Fruit fly (Drosophila melanogaster) whole organism, prepupa: ENCODE measurements around the gene CG5888.

ENCODE experiments used
- Blimp-1 ChIP-seq: fragments of 200-800 bp; sonication (Bioruptor generic); optimal IDR thresholded peaks from 3 replicates; lab custom pipeline; 2017; ENCODE audit warnings: missing biosample characterization, missing genetic modification characterization, mild to moderate bottlenecking, moderate library complexity, missing genetic modification reagents
- CG10631 ChIP-seq: fragments of 200-800 bp; sonication (Bioruptor generic); optimal IDR thresholded peaks from 2 replicates; lab custom pipeline; 2016; ENCODE audit warnings: missing biosample characterization, missing genetic modification characterization
- CG10669 ChIP-seq: fragments of 200-800 bp; sonication (Bioruptor generic); optimal IDR thresholded peaks from 3 replicates; lab custom pipeline; 2018; ENCODE audit warnings: missing biosample characterization, mild to moderate bottlenecking, missing genetic modification characterization, moderate library complexity
- CG11294 ChIP-seq: fragments of 200-800 bp; sonication (Bioruptor generic); IDR thresholded peaks from 2 replicates; pipeline ENCODE4 v1.3.6; 2022; ENCODE audit warnings: missing biosample characterization, missing genetic modification characterization
- CG11762 ChIP-seq: fragments of 200-800 bp; sonication (Bioruptor generic); optimal IDR thresholded peaks from 3 replicates; lab custom pipeline; 2016; ENCODE audit warnings: missing biosample characterization, missing genetic modification characterization; ENCODE audit not compliant: insufficient read depth
- CG11902 ChIP-seq: fragments of 200-800 bp; sonication (Bioruptor generic); optimal IDR thresholded peaks from 3 replicates; lab custom pipeline; 2016; ENCODE audit warnings: missing biosample characterization, missing genetic modification characterization
- CG1621 ChIP-seq: fragments of 200-800 bp; sonication (Bioruptor generic); optimal IDR thresholded peaks from 3 replicates; lab custom pipeline; 2018; ENCODE audit warnings: missing biosample characterization, mild to moderate bottlenecking, missing genetic modification characterization
- CG3032 ChIP-seq: fragments of 200-800 bp; optimal IDR thresholded peaks from 2 replicates; lab custom pipeline; 2019; ENCODE audit warnings: missing biosample characterization, mild to moderate bottlenecking, missing genetic modification characterization, moderate library complexity
- CG31627 ChIP-seq: fragments of 200-800 bp; sonication (Bioruptor generic); optimal IDR thresholded peaks from 3 replicates; lab custom pipeline; 2016; ENCODE audit warnings: missing biosample characterization, missing genetic modification characterization
- CG32006 ChIP-seq: fragments of 200-800 bp; sonication (Bioruptor generic); optimal IDR thresholded peaks from 3 replicates; lab custom pipeline; 2017; ENCODE audit warnings: missing biosample characterization, mild to moderate bottlenecking, missing genetic modification characterization
- CG34406 ChIP-seq: fragments of 200-800 bp; sonication (Bioruptor generic); optimal IDR thresholded peaks from 3 replicates; lab custom pipeline; 2016; ENCODE audit warnings: missing biosample characterization, missing genetic modification characterization
- CG4318 ChIP-seq: fragments of 200-800 bp; sonication (Bioruptor generic); optimal IDR thresholded peaks from 3 replicates; lab custom pipeline; 2017; ENCODE audit warnings: missing biosample characterization, mild to moderate bottlenecking, missing genetic modification characterization
- CG6163 ChIP-seq: fragments of 200-800 bp; sonication (Bioruptor generic); IDR thresholded peaks from 3 replicates; pipeline ENCODE4 v1.3.6; 2022; ENCODE audit warnings: missing biosample characterization, missing genetic modification characterization
- CG6276 ChIP-seq: fragments of 200-800 bp; sonication (Bioruptor generic); optimal IDR thresholded peaks from 2 replicates; lab custom pipeline; 2017; ENCODE audit warnings: missing biosample characterization, mild to moderate bottlenecking, missing genetic modification characterization
- CG6792 ChIP-seq: fragments of 200-800 bp; sonication (Bioruptor generic); optimal IDR thresholded peaks from 3 replicates; lab custom pipeline; 2016; ENCODE audit warnings: missing biosample characterization, missing genetic modification characterization
- CG6808 ChIP-seq: fragments of 200-800 bp; sonication (Bioruptor generic); optimal IDR thresholded peaks from 3 replicates; lab custom pipeline; 2017; ENCODE audit warnings: missing biosample characterization, missing genetic modification characterization, mild to moderate bottlenecking, moderate library complexity, missing genetic modification reagents
- CG6854 ChIP-seq: fragments of 200-800 bp; sonication (Bioruptor generic); optimal IDR thresholded peaks from 2 replicates; lab custom pipeline; 2017; ENCODE audit warnings: missing biosample characterization, mild to moderate bottlenecking, missing genetic modification characterization
- CG7368 ChIP-seq: fragments of 200-800 bp; sonication (Bioruptor generic); optimal IDR thresholded peaks from 3 replicates; lab custom pipeline; 2016; ENCODE audit warnings: missing biosample characterization, missing genetic modification characterization
- CG8119 ChIP-seq: fragments of 200-800 bp; sonication (Bioruptor generic); IDR thresholded peaks from 3 replicates; pipeline ENCODE4 v1.3.6; 2022; ENCODE audit warnings: missing biosample characterization, missing genetic modification characterization
- Eip75B ChIP-seq: fragments of 200-800 bp; sonication (Bioruptor generic); optimal IDR thresholded peaks from 3 replicates; lab custom pipeline; 2016; ENCODE audit warnings: missing biosample characterization, missing genetic modification characterization
- Eip78C ChIP-seq: fragments of 200-800 bp; sonication (Bioruptor generic); peaks from one replicate; lab custom pipeline; 2016; ENCODE audit warnings: missing biosample characterization, missing genetic modification characterization
- Eip93F ChIP-seq: fragments of 200-800 bp; sonication (Bioruptor generic); optimal IDR thresholded peaks from 2 replicates; lab custom pipeline; 2016; ENCODE audit warnings: missing biosample characterization, mild to moderate bottlenecking, missing genetic modification characterization
- Ets21C ChIP-seq: fragments of 200-800 bp; sonication (Bioruptor generic); optimal IDR thresholded peaks from 3 replicates; lab custom pipeline; 2016; ENCODE audit warnings: missing biosample characterization, missing genetic modification characterization
- Ets96B ChIP-seq: fragments of 200-800 bp; optimal IDR thresholded peaks from 2 replicates; lab custom pipeline; 2019; ENCODE audit warnings: missing biosample characterization, mild to moderate bottlenecking, missing genetic modification characterization, moderate library complexity
- Gug ChIP-seq: fragments of 200-800 bp; sonication (Bioruptor generic); IDR thresholded peaks from 2 replicates; pipeline ENCODE4 v1.3.6; 2022; ENCODE audit warnings: missing biosample characterization, missing genetic modification characterization
- Hr38 ChIP-seq: sonication (Bioruptor generic); optimal IDR thresholded peaks from 2 replicates; lab custom pipeline; 2016; ENCODE audit warnings: missing biosample characterization, missing genetic modification characterization
- Hr39 ChIP-seq: fragments of 200-800 bp; sonication (Bioruptor generic); optimal IDR thresholded peaks from 2 replicates; lab custom pipeline; 2016; ENCODE audit warnings: missing biosample characterization, missing genetic modification characterization
- Hr4 ChIP-seq: fragments of 200-800 bp; sonication (Bioruptor generic); optimal IDR thresholded peaks from 3 replicates; lab custom pipeline; 2016; ENCODE audit warnings: missing biosample characterization, missing genetic modification characterization
- Lpt ChIP-seq: fragments of 200-800 bp; sonication (Bioruptor generic); optimal IDR thresholded peaks from 3 replicates; lab custom pipeline; 2016; ENCODE audit warnings: missing biosample characterization, missing genetic modification characterization
- Met ChIP-seq: fragments of 200-800 bp; sonication (Bioruptor generic); optimal IDR thresholded peaks from 3 replicates; lab custom pipeline; 2016; ENCODE audit warnings: missing biosample characterization, missing genetic modification characterization
- OdsH ChIP-seq: fragments of 200-800 bp; sonication (Bioruptor generic); optimal IDR thresholded peaks from 3 replicates; lab custom pipeline; 2016; ENCODE audit warnings: missing biosample characterization, missing genetic modification characterization
- Smox ChIP-seq: fragments of 200-800 bp; sonication (Bioruptor generic); optimal IDR thresholded peaks from 3 replicates; lab custom pipeline; 2016; ENCODE audit warnings: missing biosample characterization, missing genetic modification characterization
- Sox14 ChIP-seq: fragments of 200-800 bp; sonication (Bioruptor generic); optimal IDR thresholded peaks from 3 replicates; lab custom pipeline; 2016; ENCODE audit warnings: missing biosample characterization, missing genetic modification characterization
- Sox15 ChIP-seq: fragments of 200-800 bp; sonication (Bioruptor generic); optimal IDR thresholded peaks from 3 replicates; lab custom pipeline; 2016; ENCODE audit warnings: missing biosample characterization, missing genetic modification characterization
- achi ChIP-seq: fragments of 200-800 bp; sonication (Bioruptor generic); optimal IDR thresholded peaks from 3 replicates; lab custom pipeline; 2016; ENCODE audit warnings: missing biosample characterization, missing genetic modification characterization
- acj6 ChIP-seq: fragments of 200-800 bp; sonication (Bioruptor generic); optimal IDR thresholded peaks from 3 replicates; lab custom pipeline; 2016; ENCODE audit warnings: missing biosample characterization, missing genetic modification characterization
- cyc ChIP-seq: fragments of 200-800 bp; sonication (Bioruptor generic); optimal IDR thresholded peaks from 3 replicates; lab custom pipeline; 2016; ENCODE audit warnings: missing biosample characterization, missing genetic modification characterization
- dac ChIP-seq: fragments of 200-800 bp; sonication (Bioruptor generic); optimal IDR thresholded peaks from 2 replicates; lab custom pipeline; 2017; ENCODE audit warnings: missing biosample characterization, mild to moderate bottlenecking, missing genetic modification characterization
- dsx ChIP-seq: fragments of 200-800 bp; optimal IDR thresholded peaks from 3 replicates; lab custom pipeline; 2019; ENCODE audit warnings: missing biosample characterization, mild to moderate bottlenecking, missing genetic modification characterization, moderate library complexity; ENCODE audit not compliant: poor library complexity, severe bottlenecking
- eg ChIP-seq: fragments of 200-800 bp; sonication (Bioruptor generic); IDR thresholded peaks from 3 replicates; pipeline ENCODE4 v1.3.6; 2022; ENCODE audit warnings: missing biosample characterization, missing genetic modification characterization
- fd85E ChIP-seq: fragments of 200-800 bp; sonication (Bioruptor generic); optimal IDR thresholded peaks from 3 replicates; lab custom pipeline; 2016; ENCODE audit warnings: missing biosample characterization, missing genetic modification characterization
- fkh ChIP-seq: fragments of 200-800 bp; sonication (Bioruptor generic); optimal IDR thresholded peaks from 3 replicates; lab custom pipeline; 2017; ENCODE audit warnings: missing biosample characterization, mild to moderate bottlenecking, missing genetic modification characterization, moderate library complexity
- lz ChIP-seq: fragments of 200-800 bp; sonication (Bioruptor generic); optimal IDR thresholded peaks from 3 replicates; lab custom pipeline; 2016; ENCODE audit warnings: missing biosample characterization, missing genetic modification characterization
- net ChIP-seq: fragments of 200-800 bp; sonication (Bioruptor generic); optimal IDR thresholded peaks from 3 replicates; lab custom pipeline; 2016; ENCODE audit warnings: missing biosample characterization, missing genetic modification characterization
- pdm3 ChIP-seq: fragments of 200-800 bp; sonication (Bioruptor generic); optimal IDR thresholded peaks from 3 replicates; lab custom pipeline; 2016; ENCODE audit warnings: missing biosample characterization, missing genetic modification characterization
- salr ChIP-seq, 2 experiments: fragments of 200-800 bp; sonication (Bioruptor generic); optimal IDR thresholded peaks; 3 replicates each; lab custom pipeline; 2016 to 2018; ENCODE audit warnings: missing biosample characterization in 2 of 2, missing genetic modification characterization in 2 of 2, mild to moderate bottlenecking in 1 of 2
- spab ChIP-seq: fragments of 200-800 bp; sonication (Bioruptor generic); optimal IDR thresholded peaks from 2 replicates; lab custom pipeline; 2017; ENCODE audit warnings: missing biosample characterization, mild to moderate bottlenecking, missing genetic modification characterization, missing genetic modification reagents
- ss ChIP-seq, 2 experiments: fragments of 200-800 bp; sonication (Bioruptor generic); optimal IDR thresholded peaks; 2 replicates in 1 of 2; 3 replicates in 1 of 2; lab custom pipeline; 2017 to 2018; ENCODE audit warnings: mild to moderate bottlenecking in 2 of 2, missing biosample characterization in 2 of 2, missing genetic modification characterization in 2 of 2, moderate library complexity in 1 of 2
- svp ChIP-seq: fragments of 200-800 bp; sonication (Bioruptor generic); peaks from one replicate; lab custom pipeline; 2016; ENCODE audit warnings: missing biosample characterization, missing genetic modification characterization
- topi ChIP-seq: fragments of 200-800 bp; sonication (Bioruptor generic); optimal IDR thresholded peaks from 3 replicates; lab custom pipeline; 2016; ENCODE audit warnings: missing biosample characterization, missing genetic modification characterization

Gene CG5888

DNA sequence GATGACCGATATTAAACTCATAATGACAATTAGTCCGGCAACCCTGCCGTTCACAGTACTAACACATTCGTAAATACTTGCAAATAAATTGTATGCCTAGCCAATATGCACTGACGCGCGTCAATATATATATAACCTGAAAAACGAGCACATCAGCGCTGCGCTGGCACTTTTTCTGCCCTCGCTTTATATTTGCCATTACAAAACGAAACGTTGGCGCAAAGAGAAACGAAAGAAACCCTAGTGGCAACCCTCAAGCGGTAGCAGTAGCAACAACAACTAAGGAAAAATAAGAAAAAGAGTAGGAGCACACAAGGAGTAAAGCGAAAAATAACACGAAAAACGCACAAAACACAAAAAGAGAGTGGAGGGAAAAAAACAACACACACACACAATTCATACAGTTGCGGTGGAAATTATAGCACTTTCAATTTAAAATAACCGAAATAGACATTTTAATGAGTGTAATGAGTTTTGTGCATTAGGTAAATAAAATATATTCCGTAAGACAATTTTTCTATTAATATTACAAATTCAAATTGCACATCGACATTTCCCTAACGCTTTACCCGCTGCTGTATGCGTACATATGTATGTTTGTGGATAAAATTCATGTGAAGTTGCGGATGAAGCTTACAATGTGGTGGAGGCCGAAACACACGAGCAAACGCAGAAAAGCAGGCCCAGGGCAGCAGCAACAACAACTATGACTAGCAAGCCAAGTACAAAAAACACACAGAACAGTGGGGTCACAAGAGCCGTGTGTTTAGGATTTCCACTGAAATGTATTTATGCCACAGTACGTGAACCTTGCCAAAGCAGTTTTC lies 97.3 kb downstream of the CG5888 start:
- TF ChIP-seq dsx (GFP tag; lab: Kevin White, UChicago) (peak; percentile 99), salr (GFP tag; optimal IDR thresholded peaks at IDR 0.05; lab: Kevin White, UChicago) (peak; percentile 98 to 99), Blimp-1 (peak; percentile 96), Met (GFP tag; lab: Kevin White, UChicago) (peak; percentile 99), Sox15 (peak; percentile 97), pdm3 (peak; percentile 99), CG3032 (tag; lab: Kevin White, UChicago) (peak; percentile 99), CG6276 (peak; percentile 99), Smox (GFP tag; lab: Kevin White, UChicago) (peak; percentile 99), Eip75B (GFP tag; lab: Kevin White, UChicago) (peak; percentile 99), acj6 (GFP tag; lab: Kevin White, UChicago) (peak; percentile 99), topi (peak; percentile 99), achi (GFP tag; lab: Kevin White, UChicago) (peak; percentile 99), net (peak; percentile 99), CG11762 (GFP tag; lab: Kevin White, UChicago) (peak; percentile 99), lz (GFP tag; lab: Kevin White, UChicago) (peak; percentile 99), Sox14 (GFP tag; lab: Kevin White, UChicago) (peak; percentile 99), CG6792 (GFP tag; lab: Kevin White, UChicago) (peak; percentile 99), fd85E (GFP tag; lab: Kevin White, UChicago) (peak; percentile 96), Hr38 (GFP tag; lab: Kevin White, UChicago) (peak; percentile 86), CG32006 (GFP tag; lab: Kevin White, UChicago) (peak; percentile 99), CG1621 (tag; lab: Kevin White, UChicago) (peak; percentile 99), Eip78C (peak; percentile 100), Lpt (GFP tag; lab: Kevin White, UChicago) (peak; percentile 99), CG10631 (GFP tag; lab: Kevin White, UChicago) (peak; percentile 99), Ets21C (GFP tag; lab: Kevin White, UChicago) (peak; percentile 98), CG6808 (peak; percentile 99), Ets96B (tag; lab: Kevin White, UChicago) (peak; percentile 99), CG11294 (peak; percentile 96), Hr39 (GFP tag; lab: Kevin White, UChicago) (peak; percentile 99), fkh (GFP tag; lab: Kevin White, UChicago) (peak; percentile 93), Eip93F (GFP tag; lab: Kevin White, UChicago) (peak; percentile 99), CG8119 (GFP tag; lab: Robert Waterston, UW) (peak; percentile 100), CG11902 (GFP tag; lab: Kevin White, UChicago) (peak; percentile 97), CG6854 (peak; percentile 98), eg (peak; percentile 99), Hr4 (GFP tag; lab: Kevin White, UChicago) (peak; percentile 99), CG10669 (GFP tag; lab: Kevin White, UChicago) (peak; percentile 99), svp (GFP tag; lab: Kevin White, UChicago) (peak; percentile 100), CG4318 (GFP tag; lab: Kevin White, UChicago) (peak; percentile 97), cyc (GFP tag; lab: Kevin White, UChicago) (peak; percentile 99), ss (GFP tag; optimal IDR thresholded peaks at IDR 0.05; lab: Kevin White, UChicago) (peak; percentile 99), OdsH (GFP tag; lab: Kevin White, UChicago) (peak; percentile 99), spab (GFP tag; lab: Kevin White, UChicago) (peak; percentile 99), CG31627 (GFP tag; lab: Kevin White, UChicago) (peak; percentile 99), CG7368 (GFP tag; lab: Kevin White, UChicago) (peak; percentile 99), CG34406 (GFP tag; lab: Kevin White, UChicago) (peak; percentile 99), Gug (GFP tag; lab: Robert Waterston, UW) (peak; percentile 98), dac (GFP tag; lab: Kevin White, UChicago) (peak; percentile 98), CG6163 (peak; percentile 99)
